Worm (Caenorhabditis elegans) whole organism, young adult: ENCODE data around the gene C36C9.12.

Experiments used
- B0261.1 ChIP-seq: sonication (generic microtip); optimal IDR thresholded peaks from 2 replicates; lab custom pipeline; 2016; ENCODE audit warnings: mild to moderate bottlenecking, missing genetic modification characterization, moderate library complexity, missing compliant biosample characterization
- C06A6.2 ChIP-seq: fragments of 200-800 bp; sonication (Bioruptor generic); conservative IDR thresholded peaks from 2 replicates; pipeline ENCODE4 v1.3.6; 2022; ENCODE audit warnings: missing genetic modification characterization, missing compliant biosample characterization
- F22D6.2 ChIP-seq: sonication (generic microtip); optimal IDR thresholded peaks from 2 replicates; lab custom pipeline; 2016; ENCODE audit warnings: mild to moderate bottlenecking, missing genetic modification characterization, missing compliant biosample characterization
- F33H1.4 ChIP-seq: fragments of 200-800 bp; sonication (Bioruptor generic); IDR thresholded peaks from 2 replicates; pipeline ENCODE4 v1.3.6; 2022; ENCODE audit warnings: missing genetic modification reagents, missing genetic modification characterization, missing compliant biosample characterization
- F37B4.10 ChIP-seq: fragments of 200-800 bp; sonication (Bioruptor generic); IDR thresholded peaks from 2 replicates; pipeline ENCODE4 v1.3.6; 2022; ENCODE audit warnings: missing genetic modification characterization, missing compliant biosample characterization
- F52B5.7 ChIP-seq: sonication (generic microtip); optimal IDR thresholded peaks from 2 replicates; lab custom pipeline; 2016; ENCODE audit warnings: mild to moderate bottlenecking, missing genetic modification characterization, missing compliant biosample characterization
- F55B11.4 ChIP-seq: sonication (generic microtip); optimal IDR thresholded peaks from 2 replicates; lab custom pipeline; 2016; ENCODE audit warnings: missing compliant biosample characterization, missing genetic modification characterization, borderline replicate concordance; ENCODE audit not compliant: insufficient read depth
- F57A8.1 ChIP-seq: fragments of 200-800 bp; sonication (Bioruptor generic); optimal IDR thresholded peaks from 2 replicates; lab custom pipeline; 2018; ENCODE audit warnings: mild to moderate bottlenecking, missing genetic modification characterization, moderate library complexity, missing compliant biosample characterization
- K12H6.12 ChIP-seq: fragments of 200-800 bp; sonication (Bioruptor generic); optimal IDR thresholded peaks from 2 replicates; lab custom pipeline; 2018; ENCODE audit warnings: mild to moderate bottlenecking, missing genetic modification characterization, missing compliant biosample characterization
- atf-7 ChIP-seq: sonication (generic microtip); optimal IDR thresholded peaks from 2 replicates; lab custom pipeline; 2017; ENCODE audit warnings: mild to moderate bottlenecking, missing genetic modification characterization, missing compliant biosample characterization
- cebp-2 ChIP-seq: fragments of 200-800 bp; sonication (Bioruptor generic); IDR thresholded peaks from 2 replicates; pipeline ENCODE4 v1.3.6; 2022; ENCODE audit warnings: missing genetic modification characterization, missing compliant biosample characterization
- ceh-40 ChIP-seq: fragments of 200-800 bp; sonication (Bioruptor generic); IDR thresholded peaks from 2 replicates; pipeline ENCODE4 v1.3.6; 2022; ENCODE audit warnings: missing genetic modification characterization, missing compliant biosample characterization
- egrh-3 ChIP-seq: fragments of 200-800 bp; sonication (Bioruptor generic); IDR thresholded peaks from 2 replicates; pipeline ENCODE4 v1.3.6; 2022; ENCODE audit warnings: missing genetic modification reagents, missing genetic modification characterization, missing compliant biosample characterization
- hmg-20 ChIP-seq: fragments of 200-800 bp; sonication (Bioruptor generic); IDR thresholded peaks from 2 replicates; pipeline ENCODE4 v1.3.6; 2022; ENCODE audit warnings: missing genetic modification reagents, missing genetic modification characterization, missing compliant biosample characterization
- hsf-1 ChIP-seq: fragments of 200-800 bp; sonication (Bioruptor generic); IDR thresholded peaks from 2 replicates; pipeline ENCODE4 v1.3.6; 2022; ENCODE audit warnings: missing genetic modification reagents, missing genetic modification characterization, missing compliant biosample characterization
- lag-1 ChIP-seq: fragments of 200-800 bp; sonication (Bioruptor generic); IDR thresholded peaks from 2 replicates; pipeline ENCODE4 v1.3.6; 2022; ENCODE audit warnings: missing genetic modification reagents, missing genetic modification characterization, missing compliant biosample characterization
- lin-26 ChIP-seq: fragments of 200-800 bp; sonication (Bioruptor generic); IDR thresholded peaks from 2 replicates; pipeline ENCODE4 v1.3.6; 2022; ENCODE audit warnings: missing genetic modification reagents, missing genetic modification characterization, missing compliant biosample characterization
- lin-35 ChIP-seq, 3 experiments: fragments of 150-350 bp in 2 of 3; sonication (generic microtip) in 1 of 3; optimal IDR thresholded peaks; 2 replicates each; lab custom pipeline; 2014 to 2018; ENCODE audit warnings: missing biosample characterization in 3 of 3, missing genetic modification characterization in 3 of 3, missing genetic modification reagents in 3 of 3
- madf-6 ChIP-seq: fragments of 200-800 bp; sonication (Bioruptor generic); IDR thresholded peaks from 2 replicates; pipeline ENCODE4 v1.3.6; 2022; ENCODE audit warnings: missing genetic modification reagents, missing genetic modification characterization, missing compliant biosample characterization
- nfya-1 ChIP-seq: sonication (generic microtip); optimal IDR thresholded peaks from 2 replicates; lab custom pipeline; 2017; ENCODE audit warnings: antibody characterized with exemption, missing compliant biosample characterization, missing genetic modification characterization, borderline replicate concordance; ENCODE audit not compliant: insufficient read depth
- nhr-120 ChIP-seq: fragments of 200-800 bp; sonication (Bioruptor generic); IDR thresholded peaks from 2 replicates; pipeline ENCODE4 v1.3.6; 2022; ENCODE audit warnings: missing genetic modification characterization, missing compliant biosample characterization
- nhr-27 ChIP-seq: fragments of 200-800 bp; sonication (Bioruptor generic); optimal IDR thresholded peaks from 2 replicates; lab custom pipeline; 2018; ENCODE audit warnings: mild to moderate bottlenecking, missing genetic modification characterization, moderate library complexity, missing compliant biosample characterization
- nhr-80 ChIP-seq: sonication (generic microtip); optimal IDR thresholded peaks from 2 replicates; lab custom pipeline; 2016; ENCODE audit warnings: missing genetic modification characterization, missing compliant biosample characterization
- nhr-90 ChIP-seq: sonication (generic microtip); optimal IDR thresholded peaks from 2 replicates; lab custom pipeline; 2016; ENCODE audit warnings: missing genotype, mild to moderate bottlenecking, missing genetic modification characterization, missing compliant biosample characterization
- rec-8 ChIP-seq, 2 experiments: sonication (generic microtip); optimal IDR thresholded peaks; 2 replicates each; lab custom pipeline; 2016; ENCODE audit warnings: mild to moderate bottlenecking in 2 of 2, missing genetic modification characterization in 2 of 2, missing genetic modification reagents in 2 of 2, missing genotype in 2 of 2, missing biosample characterization in 1 of 2, missing compliant biosample characterization in 1 of 2, moderate library complexity in 1 of 2
- rpc-1 ChIP-seq, 2 experiments: fragments of 150-350 bp in 1 of 2; sonication (generic microtip) in 1 of 2; optimal IDR thresholded peaks; 2 replicates each; lab custom pipeline; 2014 to 2018; ENCODE audit warnings: missing biosample characterization in 1 of 2, missing genetic modification characterization in 1 of 2, missing genetic modification reagents in 1 of 2, missing genotype in 1 of 2
- somi-1 ChIP-seq: fragments of 200-800 bp; sonication (Bioruptor generic); optimal IDR thresholded peaks from 2 replicates; lab custom pipeline; 2018; ENCODE audit warnings: mild to moderate bottlenecking, missing genetic modification characterization, missing compliant biosample characterization
- tbp1 ChIP-seq: fragments of 200-800 bp; sonication (Bioruptor generic); optimal IDR thresholded peaks from 2 replicates; lab custom pipeline; 2018; ENCODE audit warnings: mild to moderate bottlenecking, missing genetic modification characterization, missing compliant biosample characterization
- tbx-9 ChIP-seq: sonication (generic microtip); optimal IDR thresholded peaks from 2 replicates; lab custom pipeline; 2016; ENCODE audit warnings: borderline replicate concordance, missing genetic modification characterization, inconsistent platforms, missing compliant biosample characterization
- unc-62 ChIP-seq: fragments of 150-350 bp; optimal IDR thresholded peaks from 2 replicates; lab custom pipeline; 2014; ENCODE audit warnings: missing biosample characterization, missing genetic modification reagents, missing genetic modification characterization
- ztf-18 ChIP-seq: sonication (generic microtip); optimal IDR thresholded peaks from 2 replicates; lab custom pipeline; 2016; ENCODE audit warnings: missing genotype, mild to moderate bottlenecking, missing genetic modification characterization, missing compliant biosample characterization
- ztf-6 ChIP-seq: fragments of 200-800 bp; sonication (Bioruptor generic); IDR thresholded peaks from 2 replicates; pipeline ENCODE4 v1.3.6; 2022; ENCODE audit warnings: missing genetic modification reagents, missing genetic modification characterization, missing compliant biosample characterization

C36C9.12 gene

ce11 chrX:1720359-1720758 lies 30.5 kb upstream of the C36C9.12 start, which contains the start of gene F07G6.8 (continued):
- no peak for TF ChIP-seq tbx-9 (tag; lab: Kevin White, UChicago)
- TF ChIP-seq hmg-20: no peak

ce11 chrX:1718479-1718878 lies 28.6 kb upstream of the C36C9.12 start, which contains the start of gene fbxa-53:
Gene fbxa-53, minus strand, starts transcription at chrX:1718579.
- TF ChIP-seq F57A8.1 (GFP tag; lab: Kevin White, UChicago) (no peak), madf-6 (GFP tag; lab: Robert Waterston, UW) (no peak), egrh-3 (GFP tag; lab: Robert Waterston, UW) (no peak), F33H1.4 (no peak), nhr-90 (tag; lab: Kevin White, UChicago) (no peak)

- TF ChIP-seq C06A6.2 (GFP tag; lab: Robert Waterston, UW) (no peak), ztf-18 (no peak), atf-7 (tag; lab: Kevin White, UChicago) (no peak), F57A8.1 (GFP tag; lab: Kevin White, UChicago) (no peak), nhr-120 (GFP tag; lab: Robert Waterston, UW) (no peak), nfya-1 (no peak), hsf-1 (GFP tag; lab: Robert Waterston, UW) (no peak), lin-35 (GFP tag; optimal IDR thresholded peaks at IDR 0.05; lab: Kevin White, UChicago) (no peak), rec-8 (tag; optimal IDR thresholded peaks at IDR 0.05; lab: Kevin White, UChicago) (no peak), unc-62 (GFP tag; lab: Kevin White, UChicago) (no peak), nhr-27 (tag; lab: Kevin White, UChicago) (no peak), F55B11.4 (tag; lab: Kevin White, UChicago) (no peak), K12H6.12 (no peak)
Observed at ce11 chrX:1712538-1712937, 22.6 kb upstream of the C36C9.12 start, which contains the start of gene fbxa-52. Gene fbxa-52, minus strand, starts transcription at chrX:1712638.

ce11 chrX:1707270-1707669 lies 17.4 kb upstream of the C36C9.12 start:
- peak; percentile 53; the same call in 1 of the 2 replicates for TF ChIP-seq lin-26 (GFP tag; lab: Robert Waterston, UW)
- TF ChIP-seq rpc-1 (optimal IDR thresholded peaks at IDR 0.05; lab: Kevin White, UChicago): peak; percentile 22
- TF ChIP-seq rpc-1 (tag; optimal IDR thresholded peaks at IDR 0.05; lab: Kevin White, UChicago): peak; percentile 65
- TF ChIP-seq tbp1 (GFP tag; lab: Kevin White, UChicago): peak; percentile 81
- TF ChIP-seq B0261.1 (tag; lab: Kevin White, UChicago): peak; percentile 59

- TF ChIP-seq ztf-6 (GFP tag; lab: Robert Waterston, UW): no peak
- TF ChIP-seq lin-26 (GFP tag; lab: Robert Waterston, UW): no peak
- TF ChIP-seq F22D6.2 (tag; lab: Kevin White, UChicago): no peak
- no peak for TF ChIP-seq nhr-27 (tag; lab: Kevin White, UChicago)
- no peak for TF ChIP-seq lag-1
- no peak for TF ChIP-seq somi-1
- TF ChIP-seq ceh-40 (GFP tag; lab: Robert Waterston, UW): no peak
- no peak for TF ChIP-seq F52B5.7 (tag; lab: Kevin White, UChicago)
- no peak for TF ChIP-seq F37B4.10 (GFP tag; lab: Robert Waterston, UW)
- TF ChIP-seq cebp-2 (GFP tag; lab: Robert Waterston, UW): no peak
- no peak for TF ChIP-seq nhr-80 (tag; lab: Kevin White, UChicago)
Observed at ce11 chrX:1706538-1706937, 16.6 kb upstream of the C36C9.12 start, which contains the start of gene F07G6.5. Gene F07G6.5, minus strand, starts transcription at chrX:1706638.
